Worm (Caenorhabditis elegans): Measurements from ENCODE around the gene F19B10.2.

ce11 chrII:3634765-3635164 is 40.5 kb upstream of the F19B10.2 start:
- TF ChIP-seq nhr-2 (tag; optimal IDR thresholded peaks at IDR 0.05), result no peak
- TF ChIP-seq ztf-11 (tag; optimal IDR thresholded peaks at IDR 0.05), result no peak
- TF ChIP-seq nhr-28 (tag; optimal IDR thresholded peaks at IDR 0.05), result no peak
- TF ChIP-seq lin-13 (tag; optimal IDR thresholded peaks at IDR 0.05), result no peak
- no peak for TF ChIP-seq ceh-43 (GFP tag; optimal IDR thresholded peaks at IDR 0.05)
- no peak for TF ChIP-seq unc-62 (GFP tag; optimal IDR thresholded peaks at IDR 0.05)
- TF ChIP-seq ces-1 (GFP tag; optimal IDR thresholded peaks at IDR 0.05), result no peak
- no peak for TF ChIP-seq nhr-76 (tag; optimal IDR thresholded peaks at IDR 0.05)
- TF ChIP-seq pha-4 (tag; optimal IDR thresholded peaks at IDR 0.05), result no peak
- TF ChIP-seq sem-2 (GFP tag; optimal IDR thresholded peaks at IDR 0.05), result no peak
